Worm (Caenorhabditis elegans): Measurements from ENCODE around the gene srz-47.
A peak's percentile ranks its signal among the peaks of the same experiment; 100 is the strongest.

srz-47 gene

DNA sequence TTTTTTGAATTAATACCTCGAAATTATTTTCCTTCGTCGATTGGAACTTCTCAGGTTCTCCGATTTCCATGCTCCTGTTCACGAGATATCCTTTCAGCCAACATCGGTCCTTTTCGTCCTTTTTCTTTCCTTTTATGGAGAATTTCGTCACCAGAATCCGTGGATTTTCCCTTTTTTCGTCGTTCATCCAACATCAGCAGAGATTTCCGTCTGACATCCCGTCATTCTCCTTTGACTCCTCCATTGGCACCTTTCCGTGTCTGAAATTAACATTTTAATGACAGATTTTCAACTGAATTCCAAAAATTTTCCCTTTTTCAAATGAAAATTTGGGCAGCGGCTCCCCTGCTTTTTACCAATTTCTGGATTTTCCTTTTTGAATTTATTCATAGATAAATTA, 37.2 kb downstream of the srz-47 start:
- TF ChIP-seq aha-1 (tag) (peak; percentile 91), jun-1 (tag; optimal IDR thresholded peaks at IDR 0.05) (no peak)

DNA sequence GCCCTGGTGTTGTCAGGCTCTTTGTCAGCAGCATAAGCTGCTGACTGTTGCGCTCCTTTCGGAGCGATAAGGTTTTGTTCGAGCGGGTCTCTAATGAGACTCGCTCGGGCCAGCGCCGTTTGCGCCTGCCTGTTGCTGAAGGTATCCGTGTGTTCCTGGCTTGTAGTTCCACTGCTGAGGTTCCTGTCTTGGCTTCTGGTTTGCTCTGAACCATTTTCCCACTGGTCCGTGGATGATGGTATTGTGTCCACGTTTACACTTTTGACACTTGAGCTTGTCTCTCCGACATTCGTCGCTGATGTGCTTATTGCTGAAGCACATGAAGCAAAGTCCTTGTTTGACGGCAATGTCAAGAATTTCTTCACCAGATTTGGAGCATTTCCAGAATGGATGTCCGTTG, 40.8 kb downstream of the srz-47 start:
- TF ChIP-seq set-16 (GFP tag; IDR thresholded peaks at IDR 0.05), result peak; percentile 47; the same call in 1 of the 2 replicates
- peak; percentile 95 for TF ChIP-seq aha-1 (tag)
- TF ChIP-seq nhr-42 (GFP tag; IDR thresholded peaks at IDR 0.05), result no peak

Data from whole organism, L4 larva.